Worm (Caenorhabditis elegans) whole organism, L4/young adult: Measurements from ENCODE around the gene srj-24.

ENCODE experiments used
- W03F9.2 ChIP-seq: fragments of 150-350 bp; optimal IDR thresholded peaks from 2 replicates; lab custom pipeline; 2014; ENCODE audit warnings: missing biosample characterization, missing genetic modification characterization
- dao-5 ChIP-seq: sonication (generic microtip); optimal IDR thresholded peaks from 2 replicates; lab custom pipeline; 2016; ENCODE audit warnings: missing genotype, missing genetic modification characterization, moderate library complexity, missing compliant biosample characterization
- him-1 ChIP-seq: sonication (generic microtip); optimal IDR thresholded peaks from 2 replicates; lab custom pipeline; 2016; ENCODE audit warnings: missing genotype, missing genetic modification reagents, missing genetic modification characterization, missing compliant biosample characterization

Gene srj-24

ce11 chrV:724946-725806 lies 13.5 kb downstream of the srj-24 start:
- TF ChIP-seq W03F9.2 (tag; lab: Kevin White, UChicago) (no peak), him-1 (no peak), dao-5 (tag; lab: Kevin White, UChicago) (no peak)

- TF ChIP-seq W03F9.2 (tag; lab: Kevin White, UChicago) (no peak), him-1 (no peak), dao-5 (tag; lab: Kevin White, UChicago) (no peak)
Observed at ce11 chrV:724470-724890, 14.2 kb downstream of the srj-24 start.

ce11 chrV:723895-724352 lies 14.7 kb downstream of the srj-24 start, which contains the start of gene fbxb-72:
Gene fbxb-72 (minus strand): TSS chrV:723952.
- TF ChIP-seq dao-5 (tag; lab: Kevin White, UChicago) (no peak), him-1 (no peak), W03F9.2 (tag; lab: Kevin White, UChicago) (no peak)

ce11 chrV:722889-723288 lies 15.8 kb downstream of the srj-24 start:
- TF ChIP-seq dao-5 (tag; lab: Kevin White, UChicago) (no peak), W03F9.2 (tag; lab: Kevin White, UChicago) (no peak), him-1 (no peak)

- TF ChIP-seq him-1: no peak
- TF ChIP-seq W03F9.2 (tag; lab: Kevin White, UChicago): no peak
- TF ChIP-seq dao-5 (tag; lab: Kevin White, UChicago): no peak
Observed at ce11 chrV:719731-720130, 18.9 kb downstream of the srj-24 start, which contains the start of gene srbc-40. Gene srbc-40 (minus strand): TSS chrV:719831.

ce11 chrV:712882-713281 lies 25.8 kb downstream of the srj-24 start, which contains the start of gene cyp-33C11:
Gene cyp-33C11 (minus strand): TSS chrV:712982.
- TF ChIP-seq him-1: no peak
- no peak for TF ChIP-seq dao-5 (tag; lab: Kevin White, UChicago)
- TF ChIP-seq W03F9.2 (tag; lab: Kevin White, UChicago): no peak

ce11 chrV:708808-709207 lies 29.9 kb downstream of the srj-24 start, which contains the start of gene srbc-39:
Gene srbc-39 (plus strand): TSS chrV:709108.
- TF ChIP-seq W03F9.2 (tag; lab: Kevin White, UChicago) (no peak), dao-5 (tag; lab: Kevin White, UChicago) (no peak), him-1 (no peak)

ce11 chrV:706918-707317 lies 31.8 kb downstream of the srj-24 start, which contains the start of gene srbc-38:
Gene srbc-38 (plus strand): TSS chrV:707218.
- no peak for TF ChIP-seq him-1
- no peak for TF ChIP-seq W03F9.2 (tag; lab: Kevin White, UChicago)
- no peak for TF ChIP-seq dao-5 (tag; lab: Kevin White, UChicago)

- TF ChIP-seq dao-5 (tag; lab: Kevin White, UChicago): no peak
- TF ChIP-seq W03F9.2 (tag; lab: Kevin White, UChicago): no peak
- TF ChIP-seq him-1: no peak
Observed at ce11 chrV:702260-702659, 36.4 kb downstream of the srj-24 start, which contains the start of gene srbc-37. Gene srbc-37 (plus strand): TSS chrV:702560.

- no peak for TF ChIP-seq him-1
Observed at ce11 chrV:699489-700129, 39.1 kb downstream of the srj-24 start, which contains the start of the genes ugt-29 and srx-5. Gene ugt-29 (minus strand): TSS chrV:699589. Gene srx-5 (plus strand): TSS chrV:700079.

- TF ChIP-seq dao-5 (tag; lab: Kevin White, UChicago) (no peak), him-1 (no peak), W03F9.2 (tag; lab: Kevin White, UChicago) (no peak)
Observed at ce11 chrV:699051-699450, 39.6 kb downstream of the srj-24 start.

ce11 chrV:695914-696313 lies 42.8 kb downstream of the srj-24 start, which contains the start of gene srj-52:
Gene srj-52 (minus strand): TSS chrV:696014.
- TF ChIP-seq dao-5 (tag; lab: Kevin White, UChicago) (no peak), W03F9.2 (tag; lab: Kevin White, UChicago) (no peak), him-1 (no peak)

ce11 chrV:694625-695024 lies 44.0 kb downstream of the srj-24 start, which contains the start of gene srj-53:
Gene srj-53 (minus strand): TSS chrV:694725.
- TF ChIP-seq W03F9.2 (tag; lab: Kevin White, UChicago): no peak
